Worm (Caenorhabditis elegans) whole organism, L2 larva: ENCODE measurements around the gene msp-32.
"Not testable (repeated sequence)": the region's sequence is repeated elsewhere in the genome, so short reads cannot be mapped to it uniquely, and the experiment has no call there.

Source experiments
- C34F6.9 ChIP-seq: fragments of 150-350 bp; optimal IDR thresholded peaks from 2 replicates; lab custom pipeline; 2014; ENCODE audit warnings: missing biosample characterization, missing genetic modification characterization
- F13H6.1 ChIP-seq: sonication (generic microtip); optimal IDR thresholded peaks from 2 replicates; lab custom pipeline; 2016; ENCODE audit warnings: missing genetic modification characterization, missing compliant biosample characterization
- Y55F3AM.14 ChIP-seq: fragments of 200-800 bp; sonication (Bioruptor generic); optimal IDR thresholded peaks from 2 replicates; lab custom pipeline; 2018; ENCODE audit warnings: mild to moderate bottlenecking, missing genetic modification characterization, missing compliant biosample characterization
- ZK546.5 ChIP-seq: sonication (generic microtip); optimal IDR thresholded peaks from 2 replicates; lab custom pipeline; 2017; ENCODE audit warnings: missing biosample characterization, missing genetic modification characterization
- alr-1 ChIP-seq: fragments of 150-350 bp; optimal IDR thresholded peaks from 2 replicates; lab custom pipeline; 2014; ENCODE audit warnings: missing biosample characterization, missing genetic modification characterization
- aly-2 ChIP-seq: fragments of 150-350 bp; optimal IDR thresholded peaks from 2 replicates; lab custom pipeline; 2014; ENCODE audit warnings: missing biosample characterization, missing genetic modification characterization
- ama-1 ChIP-seq: fragments of 150-350 bp; optimal IDR thresholded peaks from 2 replicates; lab custom pipeline; 2018; ENCODE audit warnings: inconsistent platforms
- blmp-1 ChIP-seq: sonication (generic microtip); optimal IDR thresholded peaks from 2 replicates; lab custom pipeline; 2017; ENCODE audit warnings: missing genetic modification characterization, mild to moderate bottlenecking, missing compliant biosample characterization, antibody characterized with exemption, moderate library complexity; ENCODE audit not compliant: insufficient read depth
- ceh-82 ChIP-seq: fragments of 150-350 bp; optimal IDR thresholded peaks from 2 replicates; lab custom pipeline; 2014; ENCODE audit warnings: missing biosample characterization, missing genetic modification characterization
- crh-2 ChIP-seq: sonication (generic microtip); optimal IDR thresholded peaks from 2 replicates; lab custom pipeline; 2017; ENCODE audit warnings: missing biosample characterization, missing genetic modification characterization
- dmd-4 ChIP-seq: sonication (generic microtip); optimal IDR thresholded peaks from 2 replicates; lab custom pipeline; 2017; ENCODE audit warnings: missing biosample characterization, missing genetic modification characterization
- elt-1 ChIP-seq: fragments of 150-350 bp; optimal IDR thresholded peaks from 2 replicates; lab custom pipeline; 2014; ENCODE audit warnings: missing biosample characterization, missing genetic modification characterization
- elt-3 ChIP-seq: sonication (generic microtip); optimal IDR thresholded peaks from 2 replicates; lab custom pipeline; 2017; ENCODE audit warnings: missing biosample characterization, missing genetic modification characterization
- fos-1 ChIP-seq: fragments of 150-350 bp; optimal IDR thresholded peaks from 2 replicates; lab custom pipeline; 2014; ENCODE audit warnings: missing biosample characterization, missing genetic modification characterization
- gmeb-1 ChIP-seq: fragments of 150-350 bp; optimal IDR thresholded peaks from 2 replicates; lab custom pipeline; 2014; ENCODE audit warnings: missing biosample characterization, missing genetic modification characterization
- lin-11 ChIP-seq: fragments of 150-350 bp; sonication (generic microtip); optimal IDR thresholded peaks from 2 replicates; lab custom pipeline; 2014; ENCODE audit warnings: missing biosample characterization, missing genetic modification characterization, inconsistent platforms, mixed read lengths
- lin-13 ChIP-seq: fragments of 150-350 bp; optimal IDR thresholded peaks from 2 replicates; lab custom pipeline; 2014; ENCODE audit warnings: missing biosample characterization, missing genetic modification reagents, missing genetic modification characterization
- lin-39 ChIP-seq: fragments of 150-350 bp; optimal IDR thresholded peaks from 2 replicates; lab custom pipeline; 2014; ENCODE audit warnings: missing biosample characterization, missing genetic modification reagents, missing genetic modification characterization
- mbf-1 ChIP-seq: sonication (generic microtip); optimal IDR thresholded peaks from 2 replicates; lab custom pipeline; 2017; ENCODE audit warnings: missing biosample characterization, missing genetic modification characterization
- mdl-1 ChIP-seq, 2 experiments: fragments of 150-350 bp in 1 of 2; sonication (generic microtip) in 1 of 2; optimal IDR thresholded peaks; 2 replicates each; lab custom pipeline; 2017; ENCODE audit warnings: missing biosample characterization in 2 of 2, missing genetic modification characterization in 2 of 2
- nhr-11 ChIP-seq: fragments of 150-350 bp; optimal IDR thresholded peaks from 2 replicates; lab custom pipeline; 2014; ENCODE audit warnings: missing biosample characterization, missing genetic modification characterization
- nhr-12 ChIP-seq: fragments of 150-350 bp; optimal IDR thresholded peaks from 2 replicates; lab custom pipeline; 2014; ENCODE audit warnings: missing biosample characterization, missing genetic modification characterization
- nhr-129 ChIP-seq: fragments of 150-350 bp; optimal IDR thresholded peaks from 2 replicates; lab custom pipeline; 2014; ENCODE audit warnings: missing biosample characterization, missing genetic modification characterization
- nhr-21 ChIP-seq: fragments of 150-350 bp; optimal IDR thresholded peaks from 2 replicates; lab custom pipeline; 2014; ENCODE audit warnings: missing biosample characterization, missing genetic modification characterization
- nhr-23 ChIP-seq: fragments of 150-350 bp; optimal IDR thresholded peaks from 2 replicates; lab custom pipeline; 2014; ENCODE audit warnings: missing biosample characterization, missing genetic modification reagents, missing genetic modification characterization
- nhr-237 ChIP-seq: fragments of 150-350 bp; optimal IDR thresholded peaks from 2 replicates; lab custom pipeline; 2014; ENCODE audit warnings: missing biosample characterization, missing genetic modification characterization
- nhr-25 ChIP-seq: fragments of 150-350 bp; sonication (generic microtip); optimal IDR thresholded peaks from 3 replicates; lab custom pipeline; 2014; ENCODE audit warnings: missing biosample characterization, missing genetic modification characterization
- nhr-77 ChIP-seq: fragments of 150-350 bp; optimal IDR thresholded peaks from 2 replicates; lab custom pipeline; 2014; ENCODE audit warnings: missing biosample characterization, missing genetic modification characterization
- peb-1 ChIP-seq: fragments of 150-350 bp; optimal IDR thresholded peaks from 2 replicates; lab custom pipeline; 2014; ENCODE audit warnings: missing biosample characterization, missing genetic modification characterization
- skn-1 ChIP-seq: sonication (generic microtip); optimal IDR thresholded peaks from 2 replicates; lab custom pipeline; 2017; ENCODE audit warnings: missing biosample characterization, missing genetic modification characterization
- sma-3 ChIP-seq: sonication (generic microtip); optimal IDR thresholded peaks from 2 replicates; lab custom pipeline; 2016; ENCODE audit warnings: missing genetic modification reagents, missing genetic modification characterization, missing compliant biosample characterization
- unc-39 ChIP-seq: fragments of 150-350 bp; optimal IDR thresholded peaks from 2 replicates; lab custom pipeline; 2014; ENCODE audit warnings: missing biosample characterization, missing genetic modification characterization
- unc-55 ChIP-seq: fragments of 150-350 bp; sonication (generic microtip); optimal IDR thresholded peaks from 3 replicates; lab custom pipeline; 2014; ENCODE audit warnings: missing biosample characterization, missing genetic modification reagents, missing genetic modification characterization
- unc-62 ChIP-seq: fragments of 150-350 bp; optimal IDR thresholded peaks from 2 replicates; lab custom pipeline; 2014; ENCODE audit warnings: missing biosample characterization, missing genetic modification reagents, missing genetic modification characterization
- zag-1 ChIP-seq: fragments of 150-350 bp; optimal IDR thresholded peaks from 2 replicates; lab custom pipeline; 2014; ENCODE audit warnings: missing biosample characterization, missing genetic modification characterization
- ztf-4 ChIP-seq: fragments of 150-350 bp; optimal IDR thresholded peaks from 2 replicates; lab custom pipeline; 2014; ENCODE audit warnings: missing biosample characterization, missing genetic modification characterization

The msp-32 gene

ce11 chrII:4857873-4858364, 40.7 kb upstream of the msp-32 start, which contains the start of gene F11G11.5:
F11G11.5 (plus strand) TSS chrII:4857923.
- TF ChIP-seq zag-1 (tag; lab: Kevin White, UChicago) (no peak), unc-39 (tag; lab: Kevin White, UChicago) (no peak), C34F6.9 (no peak), ama-1 (lab: Kevin White, UChicago) (peak; percentile 68), ztf-4 (tag; lab: Kevin White, UChicago) (peak; percentile 33)

ce11 chrII:4858906-4859411, 39.7 kb upstream of the msp-32 start:
- TF ChIP-seq ama-1 (lab: Kevin White, UChicago) (peak; percentile 59), ztf-4 (tag; lab: Kevin White, UChicago) (peak; percentile 35), nhr-237 (no peak)

ce11 chrII:4860260-4860659, 38.4 kb upstream of the msp-32 start, which contains the start of the genes nspd-5 and F11G11.4:
nspd-5 (minus strand) TSS chrII:4860360.
F11G11.4 (plus strand) TSS chrII:4860594.
- not testable (repeated sequence) for TF ChIP-seq aly-2 (tag; lab: Kevin White, UChicago); ZK546.5 (tag; lab: Kevin White, UChicago); mdl-1 (tag; optimal IDR thresholded peaks at IDR 0.05; lab: Kevin White, UChicago)

- TF ChIP-seq ama-1 (lab: Kevin White, UChicago) (no peak), nhr-12 (tag; lab: Kevin White, UChicago) (no peak), lin-13 (GFP tag; lab: Kevin White, UChicago) (no peak), C34F6.9 (no peak), fos-1 (tag; lab: Kevin White, UChicago) (no peak)
Observed at ce11 chrII:4863357-4863756, 35.3 kb upstream of the msp-32 start, which contains the start of the genes mpst-4 and F11G11.14. mpst-4 (minus strand) TSS chrII:4863457. F11G11.14 (plus strand) TSS chrII:4863681.

- TF ChIP-seq elt-3 (tag; lab: Kevin White, UChicago) = peak; percentile 41
- no peak for TF ChIP-seq C34F6.9
- no peak for TF ChIP-seq lin-13 (GFP tag; lab: Kevin White, UChicago)
- TF ChIP-seq elt-1 (tag; lab: Kevin White, UChicago) = no peak
- no peak for TF ChIP-seq zag-1 (tag; lab: Kevin White, UChicago)
- no peak for TF ChIP-seq ceh-82 (tag; lab: Kevin White, UChicago)
- TF ChIP-seq Y55F3AM.14 = no peak
- no peak for TF ChIP-seq unc-39 (tag; lab: Kevin White, UChicago)
- TF ChIP-seq unc-55 (GFP tag; lab: Kevin White, UChicago) = no peak
- TF ChIP-seq fos-1 (tag; lab: Kevin White, UChicago) = peak; percentile 27
- no peak for TF ChIP-seq lin-39 (tag; lab: Kevin White, UChicago)
- TF ChIP-seq peb-1 (tag; lab: Kevin White, UChicago) = no peak
- no peak for TF ChIP-seq gmeb-1
- peak; percentile 67 for TF ChIP-seq blmp-1 (tag; lab: Kevin White, UChicago)
- no peak for TF ChIP-seq ZK546.5 (tag; lab: Kevin White, UChicago)
- TF ChIP-seq lin-11 (tag; lab: Kevin White, UChicago) = no peak
- TF ChIP-seq F13H6.1 (tag; lab: Kevin White, UChicago) = no peak
- no peak for TF ChIP-seq nhr-12 (tag; lab: Kevin White, UChicago)
- no peak for TF ChIP-seq nhr-77 (tag; lab: Kevin White, UChicago)
- TF ChIP-seq nhr-11 (tag; lab: Kevin White, UChicago) = no peak
- peak; percentile 47 for TF ChIP-seq nhr-25
- TF ChIP-seq nhr-21 = peak; percentile 84
- no peak for TF ChIP-seq crh-2
- TF ChIP-seq dmd-4 (tag; lab: Kevin White, UChicago) = no peak
- no peak for TF ChIP-seq nhr-129
- no peak for TF ChIP-seq nhr-23 (tag; lab: Kevin White, UChicago)
- TF ChIP-seq unc-62 (GFP tag; lab: Kevin White, UChicago) = peak; percentile 56
- TF ChIP-seq ztf-4 (tag; lab: Kevin White, UChicago) = no peak
- TF ChIP-seq sma-3 (GFP tag; lab: Kevin White, UChicago) = no peak
- TF ChIP-seq aly-2 (tag; lab: Kevin White, UChicago) = no peak
- no peak for TF ChIP-seq mbf-1
- TF ChIP-seq alr-1 (tag; lab: Kevin White, UChicago) = no peak
- TF ChIP-seq ama-1 (lab: Kevin White, UChicago) = peak; percentile 81
- TF ChIP-seq skn-1 (tag; lab: Kevin White, UChicago) = no peak
Observed at ce11 chrII:4866045-4866444, 32.6 kb upstream of the msp-32 start.
